Worm (Caenorhabditis elegans): ENCODE results near the gene clec-258.

clec-258 gene

DNA sequence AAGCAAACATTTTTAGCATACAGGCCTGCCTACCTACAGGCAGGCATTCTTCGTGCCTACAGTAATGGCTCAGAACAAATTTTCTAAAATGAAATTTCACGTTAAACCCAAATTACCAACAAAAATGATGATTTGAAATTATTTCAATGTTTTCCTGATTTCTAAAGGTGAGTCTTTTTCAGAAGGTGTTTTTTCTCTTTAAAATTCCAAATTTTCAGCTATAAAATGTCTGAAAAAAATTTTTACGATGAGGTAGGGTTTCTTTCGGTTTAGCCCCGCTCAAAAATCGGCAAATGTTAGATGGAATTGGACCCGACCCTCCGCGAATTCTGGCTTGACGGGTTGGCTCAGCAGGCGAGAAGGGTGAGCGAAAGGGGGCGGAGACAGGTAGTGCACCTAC, 42.4 kb upstream of the clec-258 start, which contains the start of gene W04E12.5:
TSS of gene W04E12.5 (plus strand) at position 301 of the 400 bp plus-strand sequence.
- TF ChIP-seq hlh-30 (tag; optimal IDR thresholded peaks at IDR 0.05; ENCODE audit: insufficient read depth) = no peak
- TF ChIP-seq madf-2 (tag; optimal IDR thresholded peaks at IDR 0.05) = no peak
- no peak for TF ChIP-seq ceh-24 (tag; optimal IDR thresholded peaks at IDR 0.05)
- TF ChIP-seq ceh-45 (GFP tag; IDR thresholded peaks at IDR 0.05) = no peak
- TF ChIP-seq ztf-16 (tag; optimal IDR thresholded peaks at IDR 0.05) = no peak
- no peak for TF ChIP-seq pha-4 (tag; optimal IDR thresholded peaks at IDR 0.05)
- no peak for TF ChIP-seq ama-1 (optimal IDR thresholded peaks at IDR 0.05)
- TF ChIP-seq zip-5 (tag; optimal IDR thresholded peaks at IDR 0.05) = no peak
- TF ChIP-seq F13H6.1 (tag; optimal IDR thresholded peaks at IDR 0.05) = no peak
- no peak for TF ChIP-seq hlh-13 (GFP tag; optimal IDR thresholded peaks at IDR 0.05)
- TF ChIP-seq fkh-10 (GFP tag; optimal IDR thresholded peaks at IDR 0.05) = no peak
- no peak for TF ChIP-seq ceh-34 (tag; optimal IDR thresholded peaks at IDR 0.05)

- TF ChIP-seq tbx-2 (tag; optimal IDR thresholded peaks at IDR 0.05) (no peak), dve-1 (tag; optimal IDR thresholded peaks at IDR 0.05) (peak; percentile 99)
Measured at ce11 chrV:19747144-19747543, 41.1 kb upstream of the clec-258 start.

DNA sequence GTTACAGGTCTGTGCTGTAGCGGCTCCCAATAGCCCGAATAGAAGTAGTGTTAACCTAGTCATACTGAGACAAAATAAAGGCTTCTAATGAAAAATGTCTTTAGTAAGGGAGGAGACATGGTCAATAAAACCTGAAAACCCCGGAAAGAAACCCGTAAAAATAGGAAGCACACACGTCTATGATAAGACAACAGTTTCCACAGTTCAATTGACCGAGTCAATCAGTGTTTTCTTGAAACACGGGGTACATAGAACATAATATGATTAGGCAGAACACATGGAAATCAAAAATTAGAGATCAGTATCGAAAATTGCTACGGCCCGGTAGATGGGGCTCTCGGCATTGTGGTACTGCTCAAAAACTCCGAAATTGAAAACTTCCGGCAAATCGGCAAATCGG, 37.1 kb upstream of the clec-258 start, which contains the start of gene clec-49:
TSS of gene clec-49 (minus strand) at position 103 of the 400 bp plus-strand sequence.
- TF ChIP-seq zip-5 (tag; optimal IDR thresholded peaks at IDR 0.05) = no peak
- TF ChIP-seq Y22D7AL.16 (tag; optimal IDR thresholded peaks at IDR 0.05) = no peak
- TF ChIP-seq eyg-1 (tag; optimal IDR thresholded peaks at IDR 0.05) = no peak
- TF ChIP-seq syd-9 (tag; optimal IDR thresholded peaks at IDR 0.05) = no peak

DNA sequence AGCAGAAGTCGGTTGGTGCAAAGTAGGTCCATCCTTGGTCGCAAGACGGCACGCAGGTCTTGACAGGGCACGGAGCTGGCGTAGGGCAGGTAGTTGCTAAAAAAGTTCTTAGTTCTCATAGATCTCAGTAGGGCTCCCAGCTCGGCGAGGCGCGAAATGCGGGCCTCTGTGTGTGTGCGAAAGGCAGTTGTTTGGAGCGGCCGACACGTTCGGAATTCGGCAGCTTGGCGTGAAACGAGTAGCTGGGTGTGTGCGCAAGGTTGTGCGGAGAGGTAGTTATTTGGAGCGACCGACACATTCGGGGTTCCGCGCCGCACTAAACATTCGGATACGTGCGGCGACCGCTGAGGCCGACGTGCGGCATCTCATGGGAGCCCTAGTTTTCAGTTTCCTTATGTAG, 35.4 kb upstream of the clec-258 start:
- no peak for TF ChIP-seq ceh-14 (tag; optimal IDR thresholded peaks at IDR 0.05)
- no peak for TF ChIP-seq hlh-8 (tag; optimal IDR thresholded peaks at IDR 0.05)
- no peak for TF ChIP-seq elt-4 (tag; optimal IDR thresholded peaks at IDR 0.05)
- TF ChIP-seq pag-3 (tag; optimal IDR thresholded peaks at IDR 0.05; ENCODE audit: borderline replicate concordance) = peak; percentile 38
- no peak for TF ChIP-seq ceh-34 (tag; optimal IDR thresholded peaks at IDR 0.05)
- no peak for TF ChIP-seq pax-1 (tag; optimal IDR thresholded peaks at IDR 0.05)

- TF ChIP-seq fkh-10 (GFP tag; optimal IDR thresholded peaks at IDR 0.05) = no peak
- TF ChIP-seq hlh-15 (tag; optimal IDR thresholded peaks at IDR 0.05) = no peak
- TF ChIP-seq ceh-48 (tag; optimal IDR thresholded peaks at IDR 0.05) = no peak
- no peak for TF ChIP-seq rnt-1 (tag; optimal IDR thresholded peaks at IDR 0.05)
- TF ChIP-seq pha-2 (tag; optimal IDR thresholded peaks at IDR 0.05) = no peak
- no peak for TF ChIP-seq ama-1 (optimal IDR thresholded peaks at IDR 0.05)
- TF ChIP-seq ceh-31 (tag; optimal IDR thresholded peaks at IDR 0.05) = no peak
- no peak for TF ChIP-seq tbx-7 (tag; optimal IDR thresholded peaks at IDR 0.05)
- no peak for TF ChIP-seq ceh-19 (GFP tag; optimal IDR thresholded peaks at IDR 0.05)
Measured at ce11 chrV:19754331-19754730, 33.9 kb upstream of the clec-258 start.

- TF ChIP-seq fkh-6 (tag; optimal IDR thresholded peaks at IDR 0.05) = no peak
- no peak for TF ChIP-seq elt-2 (tag; optimal IDR thresholded peaks at IDR 0.05)
- TF ChIP-seq mec-3 (tag; optimal IDR thresholded peaks at IDR 0.05; ENCODE audit: borderline replicate concordance) = no peak
- TF ChIP-seq pax-1 (tag; optimal IDR thresholded peaks at IDR 0.05) = no peak
- no peak for TF ChIP-seq ttx-3 (tag; optimal IDR thresholded peaks at IDR 0.05)
- no peak for TF ChIP-seq lin-11 (tag; optimal IDR thresholded peaks at IDR 0.05)
- no peak for TF ChIP-seq dmd-4 (tag; optimal IDR thresholded peaks at IDR 0.05; ENCODE audit: borderline replicate concordance)
- no peak for TF ChIP-seq unc-42 (tag; optimal IDR thresholded peaks at IDR 0.05)
- TF ChIP-seq ceh-6 (GFP tag; optimal IDR thresholded peaks at IDR 0.05) = no peak
- no peak for TF ChIP-seq T23F11.4 (GFP tag; optimal IDR thresholded peaks at IDR 0.05)
- no peak for TF ChIP-seq ama-1 (optimal IDR thresholded peaks at IDR 0.05)
- TF ChIP-seq pros-1 (tag; optimal IDR thresholded peaks at IDR 0.05) = no peak
- no peak for TF ChIP-seq pag-3 (tag; optimal IDR thresholded peaks at IDR 0.05; ENCODE audit: borderline replicate concordance)
- no peak for TF ChIP-seq unc-55 (GFP tag; optimal IDR thresholded peaks at IDR 0.05)
- no peak for TF ChIP-seq ceh-14 (tag; optimal IDR thresholded peaks at IDR 0.05)
- TF ChIP-seq ceh-45 (GFP tag; IDR thresholded peaks at IDR 0.05) = no peak
Measured at ce11 chrV:19755260-19755659, 33.0 kb upstream of the clec-258 start, which contains the start of gene clec-50. clec-50 (minus strand) TSS chrV:19755368.

Data from whole organism, late embryonic.